Fruit fly (Drosophila melanogaster): ENCODE measurements around the gene CG33203.

DNA sequence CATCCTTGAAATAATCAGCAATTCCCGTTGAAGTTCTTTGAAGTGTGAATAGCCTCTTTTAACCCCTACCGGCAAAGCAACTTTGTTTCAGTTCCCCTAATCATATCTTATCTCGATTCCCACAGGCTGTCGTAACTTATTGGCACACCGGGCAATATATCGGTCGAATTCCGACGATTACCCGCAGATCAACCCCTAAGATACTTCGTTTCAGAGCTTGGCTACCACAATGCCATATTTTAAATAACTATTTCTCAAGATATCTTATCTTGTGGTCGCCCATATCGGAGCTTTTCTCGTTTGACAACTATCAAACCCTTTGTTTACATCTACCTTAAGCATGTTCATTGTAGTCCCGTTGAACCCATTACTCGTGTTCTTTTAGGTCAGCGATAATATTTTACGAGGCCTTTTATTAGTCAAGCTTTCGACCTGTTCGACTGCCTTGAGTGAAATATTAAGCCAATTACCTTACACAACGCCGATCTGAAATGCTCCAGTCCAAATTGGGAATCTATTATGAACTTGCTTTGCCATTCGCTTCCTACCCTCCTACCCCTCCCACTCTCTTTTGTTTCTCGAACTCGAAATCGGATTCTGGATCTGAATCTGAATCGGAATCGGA lies 11.5 kb upstream of the CG33203 start:
- TF ChIP-seq EcR (GFP tag; optimal IDR thresholded peaks at IDR 0.05): no peak
- TF ChIP-seq pan (optimal IDR thresholded peaks at IDR 0.05): peak; percentile 20
- no peak for TF ChIP-seq psq (optimal IDR thresholded peaks at IDR 0.05)
